Worm (Caenorhabditis elegans): ENCODE measurements around the gene C27H6.9.
A peak's percentile ranks its signal among the peaks of the same experiment; 100 is the strongest.

DNA sequence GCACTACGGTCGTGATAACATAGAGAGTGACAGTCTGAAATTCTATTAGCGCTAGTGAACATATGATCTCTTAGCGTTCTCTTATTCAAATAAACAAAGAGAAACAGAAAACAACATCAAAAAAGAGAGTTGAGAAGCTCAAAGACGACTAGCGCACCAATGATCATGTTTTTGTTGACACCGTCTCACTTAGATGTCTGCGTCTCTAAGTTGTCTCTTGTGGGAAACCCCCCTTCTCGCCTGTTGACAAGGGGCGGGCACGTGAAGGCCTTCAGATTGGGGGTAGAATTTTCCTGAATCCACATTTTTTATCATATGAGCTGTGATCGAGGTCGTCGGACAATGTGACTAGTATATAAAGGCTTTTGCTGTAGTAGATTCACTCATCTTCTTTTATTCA, 37.3 kb downstream of the C27H6.9 start:
- TF ChIP-seq nhr-77 (tag; optimal IDR thresholded peaks at IDR 0.05) (no peak), nhr-76 (tag; optimal IDR thresholded peaks at IDR 0.05) (no peak), aly-2 (tag; optimal IDR thresholded peaks at IDR 0.05) (no peak), unc-62 (GFP tag; optimal IDR thresholded peaks at IDR 0.05) (no peak), egl-27 (tag; optimal IDR thresholded peaks at IDR 0.05) (no peak), nhr-23 (tag; optimal IDR thresholded peaks at IDR 0.05) (no peak), tbx-2 (tag; optimal IDR thresholded peaks at IDR 0.05) (no peak), lin-15B (tag; optimal IDR thresholded peaks at IDR 0.05) (no peak), snpc-4 (tag; optimal IDR thresholded peaks at IDR 0.05) (no peak), elt-2 (tag; optimal IDR thresholded peaks at IDR 0.05) (no peak), mdl-1 (tag; optimal IDR thresholded peaks at IDR 0.05) (peak; percentile 46), lin-39 (tag; optimal IDR thresholded peaks at IDR 0.05) (peak; percentile 36), fos-1 (tag; optimal IDR thresholded peaks at IDR 0.05) (no peak), ceh-9 (tag; optimal IDR thresholded peaks at IDR 0.05) (no peak)

Measured in whole organism, L3 larva.